Worm (Caenorhabditis elegans): ENCODE measurements around the gene lin-32.

DNA sequence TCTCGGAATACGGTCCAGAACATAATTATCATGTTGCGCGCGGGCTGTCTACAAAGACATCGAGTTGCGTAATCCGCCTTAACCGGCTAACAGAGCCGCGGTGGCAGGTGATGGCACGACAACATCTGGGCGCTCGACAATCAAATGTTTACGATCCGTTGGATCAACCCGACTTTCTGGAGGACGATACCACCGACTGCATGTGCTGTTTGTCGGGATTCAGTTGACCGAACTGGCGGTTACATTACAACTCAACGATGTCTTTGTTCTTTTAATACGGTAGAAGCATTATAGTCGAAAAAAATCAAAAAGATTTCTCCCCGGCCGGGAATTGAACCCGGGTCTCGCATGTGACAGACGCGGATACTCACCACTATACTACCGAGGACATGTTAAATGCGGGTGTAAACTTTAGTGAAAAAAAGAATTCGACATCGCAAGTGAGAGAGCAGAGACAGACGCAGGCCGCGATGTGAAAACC is 3.0 kb downstream of the lin-32 start:
- TF ChIP-seq pha-4 (tag; optimal IDR thresholded peaks at IDR 0.05) (no peak), zip-8 (tag; optimal IDR thresholded peaks at IDR 0.05) (peak; percentile 20), M03D4.4 (tag; optimal IDR thresholded peaks at IDR 0.05) (peak; percentile 83), ham-2 (GFP tag; optimal IDR thresholded peaks at IDR 0.05) (peak; percentile 73), ceh-43 (GFP tag; optimal IDR thresholded peaks at IDR 0.05) (peak; percentile 72), mep-1 (tag; optimal IDR thresholded peaks at IDR 0.05) (peak; percentile 64), nhr-28 (tag; optimal IDR thresholded peaks at IDR 0.05) (peak; percentile 0), lin-13 (tag; optimal IDR thresholded peaks at IDR 0.05) (no peak), unc-39 (tag; optimal IDR thresholded peaks at IDR 0.05) (no peak), blmp-1 (tag; optimal IDR thresholded peaks at IDR 0.05) (no peak), drap-1 (GFP tag; optimal IDR thresholded peaks at IDR 0.05) (peak; percentile 84), lsy-2 (tag; optimal IDR thresholded peaks at IDR 0.05) (peak; percentile 18), ztf-11 (tag; optimal IDR thresholded peaks at IDR 0.05) (peak; percentile 55), unc-62 (GFP tag; optimal IDR thresholded peaks at IDR 0.05) (peak; percentile 25)
